Worm (Caenorhabditis elegans): ENCODE results near the gene F15H10.8.

ce11 chrV:10399290-10399689, 3.4 kb downstream of the F15H10.8 start:
- TF ChIP-seq tra-4 (tag; optimal IDR thresholded peaks at IDR 0.05) (no peak), hnd-1 (tag; optimal IDR thresholded peaks at IDR 0.05) (no peak), B0310.2 (tag; optimal IDR thresholded peaks at IDR 0.05) (no peak), scrt-1 (GFP tag; IDR thresholded peaks at IDR 0.05) (no peak), ama-1 (optimal IDR thresholded peaks at IDR 0.05) (no peak), pes-1 (GFP tag; IDR thresholded peaks at IDR 0.05) (no peak), tbx-11 (GFP tag; IDR thresholded peaks at IDR 0.05) (no peak), hmg-4 (GFP tag; optimal IDR thresholded peaks at IDR 0.05) (no peak), sea-1 (GFP tag; conservative IDR thresholded peaks at IDR 0.05) (no peak), ceh-13 (GFP tag; optimal IDR thresholded peaks at IDR 0.05) (no peak), ceh-36 (tag; optimal IDR thresholded peaks at IDR 0.05) (no peak), tbx-37 (GFP tag; conservative IDR thresholded peaks at IDR 0.05) (no peak), aly-1 (tag; optimal IDR thresholded peaks at IDR 0.05) (no peak), flt-1 (GFP tag; IDR thresholded peaks at IDR 0.05) (no peak)

All from whole organism, early embryonic.